Worm (Caenorhabditis elegans) whole organism, L4/young adult: ENCODE measurements around the gene prk-1.

Source experiments
- W03F9.2 ChIP-seq: fragments of 150-350 bp; optimal IDR thresholded peaks from 2 replicates; lab custom pipeline; 2014; ENCODE audit warnings: missing biosample characterization, missing genetic modification characterization
- dao-5 ChIP-seq: sonication (generic microtip); optimal IDR thresholded peaks from 2 replicates; lab custom pipeline; 2016; ENCODE audit warnings: missing genotype, missing genetic modification characterization, moderate library complexity, missing compliant biosample characterization

ce11 chrIII:6961167-6961566 is 28.8 kb upstream of the prk-1 start:
- TF ChIP-seq dao-5 (tag; lab: Kevin White, UChicago) = no peak
- TF ChIP-seq W03F9.2 (tag; lab: Kevin White, UChicago) = peak; percentile 42
